Fruit fly (Drosophila melanogaster) S2 (cell line): ENCODE data around the gene slf.

Experiments
- CG8478 ChIP-seq: fragments of >200 bp; optimal IDR thresholded peaks from 2 replicates; lab custom pipeline; 2018
- CTCF ChIP-seq, 2 experiments: fragments of >200 bp; optimal IDR thresholded peaks; 2 replicates each; lab custom pipeline; 2018

dm6 chr2L:4800033-4800432, 1.7 kb downstream of the slf start:
- TF ChIP-seq CTCF (optimal IDR thresholded peaks at IDR 0.05; lab: Kevin White, UChicago) (no peak), CG8478 (lab: Kevin White, UChicago) (no peak)
